Worm (Caenorhabditis elegans): ENCODE results near the gene nhr-52.
"Not testable (repeated sequence)": the region's sequence is repeated elsewhere in the genome, so short reads cannot be mapped to it uniquely, and the experiment has no call there.

Gene nhr-52

ce11 chrV:15677222-15677621, at the start of gene nhr-52:
nhr-52 (plus strand) TSS chrV:15677522.
- no peak for TF ChIP-seq nhr-77 (tag; optimal IDR thresholded peaks at IDR 0.05)
- TF ChIP-seq elt-3 (tag; optimal IDR thresholded peaks at IDR 0.05) = no peak
- no peak for TF ChIP-seq aly-2 (tag; optimal IDR thresholded peaks at IDR 0.05)
- TF ChIP-seq sem-4 (tag; optimal IDR thresholded peaks at IDR 0.05) = no peak
- no peak for TF ChIP-seq elt-1 (tag; optimal IDR thresholded peaks at IDR 0.05)
- TF ChIP-seq unc-62 (GFP tag; optimal IDR thresholded peaks at IDR 0.05) = no peak
- no peak for TF ChIP-seq lin-39 (tag; optimal IDR thresholded peaks at IDR 0.05)
- no peak for TF ChIP-seq fos-1 (tag; optimal IDR thresholded peaks at IDR 0.05)
- no peak for TF ChIP-seq R02D3.7 (tag; optimal IDR thresholded peaks at IDR 0.05)
- no peak for TF ChIP-seq sma-9 (GFP tag; optimal IDR thresholded peaks at IDR 0.05)
- TF ChIP-seq sma-9 (tag; optimal IDR thresholded peaks at IDR 0.05) = no peak
- TF ChIP-seq ceh-16 (tag; optimal IDR thresholded peaks at IDR 0.05) = no peak
- TF ChIP-seq nhr-11 (tag; optimal IDR thresholded peaks at IDR 0.05) = no peak
- no peak for TF ChIP-seq unc-39 (tag; optimal IDR thresholded peaks at IDR 0.05)
- no peak for TF ChIP-seq sma-3 (GFP tag; optimal IDR thresholded peaks at IDR 0.05)
- TF ChIP-seq peb-1 (tag; optimal IDR thresholded peaks at IDR 0.05) = no peak
- no peak for TF ChIP-seq mbf-1 (tag; optimal IDR thresholded peaks at IDR 0.05)
- TF ChIP-seq nhr-12 (tag; optimal IDR thresholded peaks at IDR 0.05) = no peak
- no peak for TF ChIP-seq ama-1 (optimal IDR thresholded peaks at IDR 0.05)
- no peak for TF ChIP-seq F13H6.1 (tag; optimal IDR thresholded peaks at IDR 0.05)

ce11 chrV:15629543-15629942, 47.8 kb upstream of the nhr-52 start, which contains the start of gene str-248:
str-248 (minus strand) TSS chrV:15629643.
- TF ChIP-seq aly-2 (tag; optimal IDR thresholded peaks at IDR 0.05) (no peak), nhr-12 (tag; optimal IDR thresholded peaks at IDR 0.05) (no peak), lin-13 (GFP tag; optimal IDR thresholded peaks at IDR 0.05) (no peak), lsy-2 (tag; optimal IDR thresholded peaks at IDR 0.05) (no peak), nhr-11 (tag; optimal IDR thresholded peaks at IDR 0.05) (no peak), nhr-6 (tag; optimal IDR thresholded peaks at IDR 0.05) (no peak), ceh-82 (tag; optimal IDR thresholded peaks at IDR 0.05) (no peak), elt-3 (tag; optimal IDR thresholded peaks at IDR 0.05) (no peak), unc-39 (tag; optimal IDR thresholded peaks at IDR 0.05) (no peak), nhr-77 (tag; optimal IDR thresholded peaks at IDR 0.05) (no peak), ama-1 (optimal IDR thresholded peaks at IDR 0.05) (no peak), unc-62 (GFP tag; optimal IDR thresholded peaks at IDR 0.05) (no peak), ztf-11 (tag; optimal IDR thresholded peaks at IDR 0.05) (no peak), C34F6.9 (tag; optimal IDR thresholded peaks at IDR 0.05) (no peak), unc-55 (GFP tag; optimal IDR thresholded peaks at IDR 0.05) (no peak), nhr-237 (tag; optimal IDR thresholded peaks at IDR 0.05) (no peak), mab-5 (tag; optimal IDR thresholded peaks at IDR 0.05) (no peak)

ce11 chrV:15638853-15639252, 38.5 kb upstream of the nhr-52 start, which contains the start of gene srz-44:
srz-44 (minus strand) TSS chrV:15638953.
- TF ChIP-seq mdl-1 (tag; optimal IDR thresholded peaks at IDR 0.05) (no peak), nhr-23 (tag; optimal IDR thresholded peaks at IDR 0.05) (no peak), Y55F3AM.14 (GFP tag; optimal IDR thresholded peaks at IDR 0.05) (no peak), nhr-237 (tag; optimal IDR thresholded peaks at IDR 0.05) (no peak), dmd-4 (tag; optimal IDR thresholded peaks at IDR 0.05) (no peak)

ce11 chrV:15643192-15643591, 34.1 kb upstream of the nhr-52 start, which contains the start of gene C55A1.4:
C55A1.4 (minus strand) TSS chrV:15643292.
- not testable (repeated sequence) for TF ChIP-seq nhr-10 (tag; optimal IDR thresholded peaks at IDR 0.05); nhr-12 (tag; optimal IDR thresholded peaks at IDR 0.05); blmp-1 (tag; optimal IDR thresholded peaks at IDR 0.05; ENCODE audit: insufficient read depth)

ce11 chrV:15644575-15644974, 32.7 kb upstream of the nhr-52 start, which contains the start of gene str-23:
str-23 (plus strand) TSS chrV:15644875.
- no peak for TF ChIP-seq sma-3 (GFP tag; optimal IDR thresholded peaks at IDR 0.05)
- TF ChIP-seq elt-3 (tag; optimal IDR thresholded peaks at IDR 0.05) = no peak

Data from whole organism, L2 larva.